Fruit fly (Drosophila melanogaster) whole organism: ENCODE data around the gene Tim13.

Experiments
- CG8478 ChIP-seq: fragments of >200 bp; optimal IDR thresholded peaks from 2 replicates; lab custom pipeline; 2018; ENCODE audit warnings: inconsistent platforms
- EcR ChIP-seq, 2 experiments: fragments of >200 bp; optimal IDR thresholded peaks; 2 replicates each; lab custom pipeline; 2017; ENCODE audit warnings: missing biosample characterization in 2 of 2, missing genetic modification characterization in 2 of 2, missing genetic modification reagents in 2 of 2
- psq ChIP-seq: fragments of >200 bp; optimal IDR thresholded peaks from 2 replicates; lab custom pipeline; 2017

- TF ChIP-seq EcR (GFP tag; optimal IDR thresholded peaks at IDR 0.05; lab: Kevin White, UChicago) (no peak), CG8478 (no peak), psq (lab: Kevin White, UChicago) (peak; percentile 8)
Measured at dm6 chr3L:11789773-11790172, 15.5 kb upstream of the Tim13 start, which contains the start of gene Pi3K68D.
